Fruit fly (Drosophila melanogaster) whole organism, pupa: ENCODE results near the gene Hsc20.

Experiments used
- Ets98B ChIP-seq: fragments of 200-800 bp; sonication (Bioruptor generic); IDR thresholded peaks from 2 replicates; pipeline ENCODE4 v1.3.6; 2022; ENCODE audit warnings: missing biosample characterization, missing genetic modification characterization
- Pif1A ChIP-seq: fragments of 200-800 bp; sonication (Bioruptor generic); optimal IDR thresholded peaks from 3 replicates; lab custom pipeline; 2016; ENCODE audit warnings: missing biosample characterization, missing genetic modification characterization
- rn ChIP-seq: fragments of 200-800 bp; sonication (Bioruptor generic); IDR thresholded peaks from 2 replicates; pipeline ENCODE4 v1.3.6; 2022; ENCODE audit warnings: missing biosample characterization, missing genetic modification characterization

DNA sequence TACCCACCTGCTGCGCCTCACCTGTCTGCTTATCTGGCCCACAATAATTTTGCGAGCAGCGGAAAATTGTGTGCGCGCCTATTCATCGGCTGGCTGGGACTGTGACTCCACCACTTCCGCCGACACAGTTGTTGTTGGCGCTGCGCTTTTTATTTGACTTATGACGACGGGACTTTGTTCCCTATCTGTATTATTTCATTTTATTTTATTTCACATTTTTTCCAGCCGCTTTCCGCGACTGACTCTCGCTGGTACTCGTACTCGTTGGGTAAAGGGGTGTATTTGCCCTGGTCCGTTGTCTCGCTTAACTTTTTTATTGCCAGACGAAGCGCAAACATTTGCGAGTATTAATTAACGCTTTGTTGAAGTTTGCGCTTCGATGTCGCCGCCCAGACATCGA is 42.0 kb upstream of the Hsc20 start:
- TF ChIP-seq Pif1A (peak; percentile 29), rn (GFP tag; lab: Robert Waterston, UW) (0 out of 2 replicates have a peak, but pooled peaks have one; percentile 13), Ets98B (no peak)
